Fruit fly (Drosophila melanogaster): ENCODE measurements around the gene Ada2b.

Ada2b gene

dm6 chr3R:8206628-8207275, 33.6 kb downstream of the Ada2b start:
- TF ChIP-seq usp (GFP tag; optimal IDR thresholded peaks at IDR 0.05) (no peak), pan (optimal IDR thresholded peaks at IDR 0.05) (no peak), EcR (GFP tag; optimal IDR thresholded peaks at IDR 0.05) (no peak), CG8478 (optimal IDR thresholded peaks at IDR 0.05) (no peak), psq (optimal IDR thresholded peaks at IDR 0.05) (no peak), Dll (optimal IDR thresholded peaks at IDR 0.05) (no peak)

- TF ChIP-seq psq (optimal IDR thresholded peaks at IDR 0.05): no peak
- no peak for TF ChIP-seq usp (GFP tag; optimal IDR thresholded peaks at IDR 0.05)
- TF ChIP-seq pan (optimal IDR thresholded peaks at IDR 0.05): no peak
Observed at dm6 chr3R:8206019-8206418, 34.3 kb downstream of the Ada2b start.

- TF ChIP-seq psq (optimal IDR thresholded peaks at IDR 0.05): no peak
- TF ChIP-seq usp (GFP tag; optimal IDR thresholded peaks at IDR 0.05): no peak
- TF ChIP-seq EcR (GFP tag; optimal IDR thresholded peaks at IDR 0.05): no peak
- TF ChIP-seq CG8478 (optimal IDR thresholded peaks at IDR 0.05): no peak
Observed at dm6 chr3R:8205292-8205893, 34.9 kb downstream of the Ada2b start.

- TF ChIP-seq Dll (optimal IDR thresholded peaks at IDR 0.05): no peak
- no peak for TF ChIP-seq usp (GFP tag; optimal IDR thresholded peaks at IDR 0.05)
- no peak for TF ChIP-seq pan (optimal IDR thresholded peaks at IDR 0.05)
- no peak for TF ChIP-seq psq (optimal IDR thresholded peaks at IDR 0.05)
- TF ChIP-seq EcR (GFP tag; optimal IDR thresholded peaks at IDR 0.05): no peak
- no peak for TF ChIP-seq CG8478 (optimal IDR thresholded peaks at IDR 0.05)
Observed at dm6 chr3R:8204730-8205129, 35.6 kb downstream of the Ada2b start, which contains the start of gene CheA84a. Gene CheA84a (minus strand): TSS chr3R:8204830.

- no peak for TF ChIP-seq CG8478 (optimal IDR thresholded peaks at IDR 0.05)
- no peak for TF ChIP-seq psq (optimal IDR thresholded peaks at IDR 0.05)
- no peak for TF ChIP-seq Dll (optimal IDR thresholded peaks at IDR 0.05)
- no peak for TF ChIP-seq usp (GFP tag; optimal IDR thresholded peaks at IDR 0.05)
- no peak for TF ChIP-seq EcR (GFP tag; optimal IDR thresholded peaks at IDR 0.05)
- TF ChIP-seq pan (optimal IDR thresholded peaks at IDR 0.05): no peak
Observed at dm6 chr3R:8203367-8203766, 36.9 kb downstream of the Ada2b start.

- TF ChIP-seq Dll (optimal IDR thresholded peaks at IDR 0.05): no peak
- TF ChIP-seq EcR (GFP tag; optimal IDR thresholded peaks at IDR 0.05): no peak
- no peak for TF ChIP-seq psq (optimal IDR thresholded peaks at IDR 0.05)
- no peak for TF ChIP-seq usp (GFP tag; optimal IDR thresholded peaks at IDR 0.05)
- TF ChIP-seq pan (optimal IDR thresholded peaks at IDR 0.05): no peak
- no peak for TF ChIP-seq CG8478 (optimal IDR thresholded peaks at IDR 0.05)
Observed at dm6 chr3R:8198320-8198719, 42.0 kb downstream of the Ada2b start.

dm6 chr3R:8197137-8197536, 43.2 kb downstream of the Ada2b start:
- TF ChIP-seq psq (optimal IDR thresholded peaks at IDR 0.05) (no peak), Dll (optimal IDR thresholded peaks at IDR 0.05) (no peak), EcR (GFP tag; optimal IDR thresholded peaks at IDR 0.05) (no peak), CG8478 (optimal IDR thresholded peaks at IDR 0.05) (no peak), pan (optimal IDR thresholded peaks at IDR 0.05) (no peak), usp (GFP tag; optimal IDR thresholded peaks at IDR 0.05) (no peak)

dm6 chr3R:8195049-8195448, 45.3 kb downstream of the Ada2b start:
- TF ChIP-seq psq (optimal IDR thresholded peaks at IDR 0.05) (no peak), usp (GFP tag; optimal IDR thresholded peaks at IDR 0.05) (no peak), pan (optimal IDR thresholded peaks at IDR 0.05) (no peak), Dll (optimal IDR thresholded peaks at IDR 0.05) (no peak), CG8478 (optimal IDR thresholded peaks at IDR 0.05) (no peak), EcR (GFP tag; optimal IDR thresholded peaks at IDR 0.05) (no peak)

- no peak for TF ChIP-seq Dll (optimal IDR thresholded peaks at IDR 0.05)
- TF ChIP-seq CG8478 (optimal IDR thresholded peaks at IDR 0.05): no peak
Observed at dm6 chr3R:8193120-8193519, 47.2 kb downstream of the Ada2b start.

dm6 chr3R:8192261-8192917, 47.9 kb downstream of the Ada2b start:
- no peak for TF ChIP-seq usp (GFP tag; optimal IDR thresholded peaks at IDR 0.05)

- TF ChIP-seq psq (optimal IDR thresholded peaks at IDR 0.05) (no peak), usp (GFP tag; optimal IDR thresholded peaks at IDR 0.05) (no peak), CG8478 (optimal IDR thresholded peaks at IDR 0.05) (peak; percentile 91), pan (optimal IDR thresholded peaks at IDR 0.05) (no peak), Dll (optimal IDR thresholded peaks at IDR 0.05) (no peak), EcR (GFP tag; optimal IDR thresholded peaks at IDR 0.05) (no peak)
Observed at dm6 chr3R:8190866-8191265, 49.4 kb downstream of the Ada2b start.

dm6 chr3R:8189473-8189872, 50.8 kb downstream of the Ada2b start:
- TF ChIP-seq EcR (GFP tag; optimal IDR thresholded peaks at IDR 0.05): no peak
